Worm (Caenorhabditis elegans) whole organism, midembryonic: ENCODE measurements around the gene ceh-24.

Source experiments
- T22C8.4 ChIP-seq: fragments of 200-800 bp; sonication (Bioruptor generic); IDR thresholded peaks from 2 replicates; pipeline ENCODE4 v1.3.6; 2022; ENCODE audit warnings: missing genetic modification characterization, missing compliant biosample characterization
- cog-1 ChIP-seq: sonication (generic microtip); optimal IDR thresholded peaks from 2 replicates; lab custom pipeline; 2016; ENCODE audit warnings: missing genetic modification characterization, missing compliant biosample characterization
- flt-1 ChIP-seq: fragments of 200-800 bp; sonication (Bioruptor generic); IDR thresholded peaks from 2 replicates; pipeline ENCODE4 v1.3.6; 2022; ENCODE audit warnings: missing genetic modification characterization, missing compliant biosample characterization
- klf-2 ChIP-seq: fragments of 200-800 bp; sonication (Bioruptor generic); conservative IDR thresholded peaks from 2 replicates; pipeline ENCODE4 v1.3.6; 2022; ENCODE audit warnings: missing genetic modification reagents, missing genetic modification characterization, missing compliant biosample characterization
- med-1 ChIP-seq: sonication (generic microtip); optimal IDR thresholded peaks from 2 replicates; lab custom pipeline; 2017; ENCODE audit warnings: missing genetic modification characterization, mild to moderate bottlenecking, missing compliant biosample characterization, antibody characterized with exemption, missing genetic modification reagents; ENCODE audit not compliant: insufficient read depth
- ref-1 ChIP-seq: fragments of 200-800 bp; sonication (Bioruptor generic); conservative IDR thresholded peaks from 2 replicates; pipeline ENCODE4 v1.3.6; 2022; ENCODE audit warnings: missing genetic modification reagents, missing genetic modification characterization, missing compliant biosample characterization
- tab-1 ChIP-seq: fragments of 200-800 bp; sonication (Bioruptor generic); IDR thresholded peaks from 2 replicates; pipeline ENCODE4 v1.3.6; 2022; ENCODE audit warnings: missing genetic modification characterization, missing compliant biosample characterization
- ztf-23 ChIP-seq: fragments of 200-800 bp; sonication (Bioruptor generic); IDR thresholded peaks from 2 replicates; pipeline ENCODE4 v1.3.6; 2022; ENCODE audit warnings: missing genetic modification reagents, missing genetic modification characterization, missing compliant biosample characterization
- ztf-29 ChIP-seq: fragments of 200-800 bp; sonication (Bioruptor generic); IDR thresholded peaks from 2 replicates; pipeline ENCODE4 v1.3.6; 2022; ENCODE audit warnings: missing genetic modification reagents, missing genetic modification characterization, missing compliant biosample characterization

Gene ceh-24

ce11 chrV:13785767-13786166 is 27.3 kb upstream of the ceh-24 start:
- TF ChIP-seq klf-2 (no peak), ref-1 (no peak), flt-1 (GFP tag; lab: Robert Waterston, UW) (no peak), ztf-29 (GFP tag; lab: Robert Waterston, UW) (no peak), tab-1 (GFP tag; lab: Robert Waterston, UW) (no peak), T22C8.4 (GFP tag; lab: Robert Waterston, UW) (no peak), med-1 (GFP tag; lab: Kevin White, UChicago) (no peak), cog-1 (tag; lab: Kevin White, UChicago) (no peak), ztf-23 (no peak)

- TF ChIP-seq ref-1 (no peak), ztf-23 (no peak), cog-1 (tag; lab: Kevin White, UChicago) (no peak), klf-2 (no peak), med-1 (GFP tag; lab: Kevin White, UChicago) (no peak), T22C8.4 (GFP tag; lab: Robert Waterston, UW) (no peak), ztf-29 (GFP tag; lab: Robert Waterston, UW) (no peak), flt-1 (GFP tag; lab: Robert Waterston, UW) (no peak), tab-1 (GFP tag; lab: Robert Waterston, UW) (no peak)
Observed at ce11 chrV:13787225-13787898, 25.7 kb upstream of the ceh-24 start, which contains the start of the genes F53C11.4 and F53C11.5. F53C11.4 (minus strand) TSS chrV:13787352. F53C11.5 (plus strand) TSS chrV:13787549.

- TF ChIP-seq flt-1 (GFP tag; lab: Robert Waterston, UW) (no peak), tab-1 (GFP tag; lab: Robert Waterston, UW) (no peak), cog-1 (tag; lab: Kevin White, UChicago) (no peak), ref-1 (no peak), med-1 (GFP tag; lab: Kevin White, UChicago) (no peak), klf-2 (no peak), ztf-23 (no peak), ztf-29 (GFP tag; lab: Robert Waterston, UW) (no peak), T22C8.4 (GFP tag; lab: Robert Waterston, UW) (no peak)
Observed at ce11 chrV:13787948-13788681, 24.9 kb upstream of the ceh-24 start.

- TF ChIP-seq med-1 (GFP tag; lab: Kevin White, UChicago), result no peak
- no peak for TF ChIP-seq ref-1
- 0 out of 2 replicates have a peak, but pooled peaks have one; percentile 26 for TF ChIP-seq ztf-23
- peak; percentile 82 for TF ChIP-seq cog-1 (tag; lab: Kevin White, UChicago)
- no peak; the same call in 1 of the 2 replicates for TF ChIP-seq ztf-29 (GFP tag; lab: Robert Waterston, UW)
- peak; percentile 55; the same call in 1 of the 2 replicates for TF ChIP-seq T22C8.4 (GFP tag; lab: Robert Waterston, UW)
- no peak for TF ChIP-seq tab-1 (GFP tag; lab: Robert Waterston, UW)
- TF ChIP-seq klf-2, result no peak
- TF ChIP-seq flt-1 (GFP tag; lab: Robert Waterston, UW), result peak; percentile 73
Observed at ce11 chrV:13789362-13789761, 23.7 kb upstream of the ceh-24 start.

ce11 chrV:13790117-13790516 is 22.9 kb upstream of the ceh-24 start:
- TF ChIP-seq ztf-29 (GFP tag; lab: Robert Waterston, UW) (no peak), tab-1 (GFP tag; lab: Robert Waterston, UW) (no peak), ztf-23 (no peak), med-1 (GFP tag; lab: Kevin White, UChicago) (no peak)

ce11 chrV:13790557-13790956 is 22.5 kb upstream of the ceh-24 start:
- TF ChIP-seq flt-1 (GFP tag; lab: Robert Waterston, UW) (no peak), ztf-29 (GFP tag; lab: Robert Waterston, UW) (no peak), ref-1 (no peak), cog-1 (tag; lab: Kevin White, UChicago) (no peak), tab-1 (GFP tag; lab: Robert Waterston, UW) (no peak), T22C8.4 (GFP tag; lab: Robert Waterston, UW) (no peak), klf-2 (no peak), ztf-23 (no peak), med-1 (GFP tag; lab: Kevin White, UChicago) (no peak)

ce11 chrV:13794046-13794445 is 19.0 kb upstream of the ceh-24 start:
- TF ChIP-seq ztf-29 (GFP tag; lab: Robert Waterston, UW), result no peak
- TF ChIP-seq cog-1 (tag; lab: Kevin White, UChicago), result no peak
- TF ChIP-seq T22C8.4 (GFP tag; lab: Robert Waterston, UW), result no peak
- TF ChIP-seq tab-1 (GFP tag; lab: Robert Waterston, UW), result no peak
- no peak for TF ChIP-seq flt-1 (GFP tag; lab: Robert Waterston, UW)
- no peak for TF ChIP-seq klf-2
- no peak for TF ChIP-seq ref-1
- no peak for TF ChIP-seq ztf-23
- no peak for TF ChIP-seq med-1 (GFP tag; lab: Kevin White, UChicago)

- no peak for TF ChIP-seq T22C8.4 (GFP tag; lab: Robert Waterston, UW)
- TF ChIP-seq ref-1, result no peak
- no peak for TF ChIP-seq med-1 (GFP tag; lab: Kevin White, UChicago)
- TF ChIP-seq klf-2, result no peak
- no peak for TF ChIP-seq ztf-23
- no peak for TF ChIP-seq tab-1 (GFP tag; lab: Robert Waterston, UW)
- TF ChIP-seq cog-1 (tag; lab: Kevin White, UChicago), result no peak
- no peak for TF ChIP-seq ztf-29 (GFP tag; lab: Robert Waterston, UW)
Observed at ce11 chrV:13796246-13796776, 16.7 kb upstream of the ceh-24 start, which contains the start of gene twk-32. twk-32 (plus strand) TSS chrV:13796641.

ce11 chrV:13799190-13799589 is 13.8 kb upstream of the ceh-24 start:
- TF ChIP-seq ref-1 (no peak), klf-2 (no peak), T22C8.4 (GFP tag; lab: Robert Waterston, UW) (no peak), ztf-29 (GFP tag; lab: Robert Waterston, UW) (no peak), flt-1 (GFP tag; lab: Robert Waterston, UW) (no peak), cog-1 (tag; lab: Kevin White, UChicago) (no peak), med-1 (GFP tag; lab: Kevin White, UChicago) (no peak), tab-1 (GFP tag; lab: Robert Waterston, UW) (no peak), ztf-23 (no peak)
